Worm (Caenorhabditis elegans) whole organism, midembryonic: ENCODE data around the gene F35H10.6.

ENCODE experiments used
- T22C8.4 ChIP-seq: fragments of 200-800 bp; sonication (Bioruptor generic); IDR thresholded peaks from 2 replicates; pipeline ENCODE4 v1.3.6; 2022; ENCODE audit warnings: missing genetic modification characterization, missing compliant biosample characterization
- flt-1 ChIP-seq: fragments of 200-800 bp; sonication (Bioruptor generic); IDR thresholded peaks from 2 replicates; pipeline ENCODE4 v1.3.6; 2022; ENCODE audit warnings: missing genetic modification characterization, missing compliant biosample characterization
- tab-1 ChIP-seq: fragments of 200-800 bp; sonication (Bioruptor generic); IDR thresholded peaks from 2 replicates; pipeline ENCODE4 v1.3.6; 2022; ENCODE audit warnings: missing genetic modification characterization, missing compliant biosample characterization
- ztf-23 ChIP-seq: fragments of 200-800 bp; sonication (Bioruptor generic); IDR thresholded peaks from 2 replicates; pipeline ENCODE4 v1.3.6; 2022; ENCODE audit warnings: missing genetic modification reagents, missing genetic modification characterization, missing compliant biosample characterization
- ztf-29 ChIP-seq: fragments of 200-800 bp; sonication (Bioruptor generic); IDR thresholded peaks from 2 replicates; pipeline ENCODE4 v1.3.6; 2022; ENCODE audit warnings: missing genetic modification reagents, missing genetic modification characterization, missing compliant biosample characterization

DNA sequence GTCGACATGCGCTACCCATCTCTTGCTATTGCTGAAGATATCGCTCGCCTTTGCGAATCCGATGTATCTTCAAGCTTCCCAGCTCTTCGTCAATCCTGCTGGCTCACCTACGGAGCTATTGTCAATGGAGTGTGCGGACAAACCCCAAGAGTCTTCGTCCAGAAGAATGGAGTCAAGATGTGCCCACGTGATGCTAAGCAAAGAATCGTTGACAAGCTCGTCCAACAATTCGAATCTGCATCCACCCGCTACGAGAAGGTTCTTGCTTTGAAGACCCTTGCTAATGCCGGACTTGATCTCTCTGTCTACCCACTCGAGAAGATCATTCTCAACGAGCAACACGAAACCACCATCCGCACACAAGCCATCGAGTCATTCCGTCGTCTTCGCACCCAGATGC, 37.1 kb upstream of the F35H10.6 start:
- TF ChIP-seq flt-1 (no peak), ztf-29 (no peak), tab-1 (no peak), T22C8.4 (GFP tag; lab: Robert Waterston, UW) (no peak), ztf-23 (GFP tag; lab: Robert Waterston, UW) (no peak)
